Worm (Caenorhabditis elegans) whole organism, dauer: Measurements from ENCODE around the gene F35C5.3.

ENCODE experiments used
- unc-62 ChIP-seq: sonication (generic microtip); optimal IDR thresholded peaks from 2 replicates; lab custom pipeline; 2017; ENCODE audit warnings: missing biosample characterization, missing genetic modification reagents, missing genetic modification characterization

F35C5.3 gene

ce11 chrII:12888471-12888870, at the start of gene F35C5.3:
Gene F35C5.3 (plus strand): TSS chrII:12888771.
- no peak for TF ChIP-seq unc-62

DNA sequence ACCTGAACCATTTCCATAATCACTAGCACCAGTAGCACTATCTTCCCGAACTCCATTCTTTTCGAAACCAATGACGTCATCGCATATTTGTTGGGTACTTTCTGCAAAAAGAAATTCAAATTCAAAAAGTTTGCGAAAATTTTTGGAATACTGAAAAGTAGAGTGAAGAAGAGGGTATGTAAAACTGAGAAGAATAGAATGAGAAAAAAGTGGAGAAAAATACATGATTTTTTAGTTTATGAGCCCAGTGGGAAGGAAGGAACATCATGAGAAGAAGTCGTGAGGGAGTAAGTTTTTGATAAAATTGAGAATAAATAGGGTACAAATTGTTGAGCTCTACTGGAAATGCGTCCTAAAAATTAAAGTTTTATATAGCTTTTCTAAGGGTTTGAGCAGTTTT, 48.5 kb upstream of the F35C5.3 start, which contains the start of gene lgc-35:
Gene lgc-35, minus strand, starts transcription at position 101 of the 400 bp plus-strand sequence.
- TF ChIP-seq unc-62 = no peak

- TF ChIP-seq unc-62 = no peak
Observed at ce11 chrII:12847736-12848135, 40.8 kb upstream of the F35C5.3 start, which contains the start of gene pes-10. Gene pes-10 (minus strand): TSS chrII:12847836.

DNA sequence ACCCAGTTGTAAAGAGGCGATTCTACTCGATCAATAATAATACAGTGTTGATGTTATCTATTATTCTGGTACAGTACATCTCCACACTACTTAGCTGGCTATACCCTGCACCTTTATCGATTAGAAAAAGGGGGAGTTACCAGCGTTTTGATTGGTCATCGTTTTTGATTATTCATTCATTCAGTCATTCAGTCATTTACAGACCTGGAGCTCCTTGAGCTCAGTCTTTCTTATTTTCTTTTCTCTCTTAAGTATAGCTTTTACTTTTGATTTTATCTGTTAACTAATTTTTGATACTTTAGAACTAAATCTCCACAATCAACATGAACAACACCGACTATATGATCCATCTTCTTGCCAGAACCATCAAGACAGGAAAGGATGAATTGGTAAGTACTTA, 38.4 kb upstream of the F35C5.3 start, which contains the start of gene Y46G5A.28:
Gene Y46G5A.28, plus strand, starts transcription at position 301 of the 400 bp plus-strand sequence.
- no peak for TF ChIP-seq unc-62

ce11 chrII:12855900-12856299, 32.7 kb upstream of the F35C5.3 start, which contains the start of gene Y46G5A.29:
Gene Y46G5A.29 (plus strand): TSS chrII:12856200.
- no peak for TF ChIP-seq unc-62

- no peak for TF ChIP-seq unc-62
Observed at ce11 chrII:12865604-12866003, 23.0 kb upstream of the F35C5.3 start, which contains the start of gene snf-5. Gene snf-5 (minus strand): TSS chrII:12865785.

- no peak for TF ChIP-seq unc-62
Observed at ce11 chrII:12866079-12866478, 22.5 kb upstream of the F35C5.3 start.

DNA sequence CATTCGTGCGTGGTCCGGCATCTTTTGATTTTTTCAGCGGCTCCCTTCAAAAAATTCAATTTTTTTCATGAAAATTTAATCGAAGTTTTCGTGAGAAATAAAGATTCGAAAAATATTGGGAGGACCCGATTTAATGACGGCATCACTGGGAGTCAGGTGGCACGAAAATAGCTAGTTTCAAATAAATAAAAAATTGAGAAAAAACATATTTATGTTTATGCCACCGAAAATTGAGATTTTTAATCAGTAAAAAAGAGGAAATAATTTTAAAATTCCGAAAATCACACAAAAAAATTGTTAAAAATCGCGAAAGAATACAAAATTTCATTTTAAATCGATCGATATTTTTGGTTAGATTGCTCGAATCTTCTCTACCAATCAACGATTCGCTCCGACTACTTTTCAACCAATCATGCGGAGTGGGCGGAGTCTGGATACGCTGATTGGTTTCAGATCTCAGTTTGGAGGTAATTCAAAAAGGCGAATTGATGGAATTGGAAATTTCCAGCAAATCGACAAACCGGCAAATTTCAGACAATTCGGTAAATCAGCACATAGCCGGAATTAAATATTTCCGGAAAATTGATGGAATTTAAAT, 10.4 kb upstream of the F35C5.3 start, which contains the start of gene gsy-1:
Gene gsy-1, minus strand, starts transcription at position 51 of the 598 bp plus-strand sequence.
- TF ChIP-seq unc-62 = no peak

ce11 chrII:12878697-12879096, 9.9 kb upstream of the F35C5.3 start:
- no peak for TF ChIP-seq unc-62

DNA sequence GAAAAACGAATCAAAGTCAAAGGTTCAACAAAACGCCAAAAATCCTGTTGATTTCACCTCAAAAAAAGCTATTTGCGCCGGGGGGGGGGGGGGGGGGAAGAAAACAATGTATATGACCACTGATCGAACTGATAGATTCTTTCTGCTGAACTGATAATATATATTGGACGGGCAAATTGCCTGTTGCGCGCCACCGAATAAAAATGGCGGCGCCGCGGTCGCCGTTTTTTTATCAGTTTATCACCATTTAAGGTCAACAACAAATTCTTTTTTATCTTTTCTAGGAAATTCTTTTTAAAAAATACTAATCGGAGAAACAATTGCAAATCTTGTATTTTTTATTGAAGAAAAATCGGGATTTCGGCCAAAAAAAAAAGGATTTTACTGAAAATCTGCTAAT, 8.8 kb upstream of the F35C5.3 start:
- no peak for TF ChIP-seq unc-62

DNA sequence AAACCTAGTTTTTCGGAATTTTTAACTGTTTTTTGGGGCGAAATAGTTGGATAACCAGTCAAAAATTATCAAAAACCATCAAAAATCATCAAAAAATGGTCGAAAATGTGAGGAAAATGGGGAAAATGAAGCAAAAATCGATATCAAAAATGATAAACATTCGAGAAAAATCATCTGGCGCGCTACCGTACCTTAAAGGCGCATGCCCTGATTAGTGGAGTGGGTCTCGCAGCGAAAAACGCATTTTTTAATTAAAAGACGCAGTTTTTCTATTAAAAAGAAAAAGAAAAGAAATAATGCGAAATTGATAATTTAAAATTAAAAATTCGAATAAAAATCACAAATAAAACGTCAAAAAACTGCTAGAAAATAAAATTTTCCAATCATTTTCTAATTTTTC, 8.2 kb upstream of the F35C5.3 start, which contains the start of gene F35C5.1:
Gene F35C5.1, plus strand, starts transcription at position 399 of the 400 bp plus-strand sequence.
- no peak for TF ChIP-seq unc-62

DNA sequence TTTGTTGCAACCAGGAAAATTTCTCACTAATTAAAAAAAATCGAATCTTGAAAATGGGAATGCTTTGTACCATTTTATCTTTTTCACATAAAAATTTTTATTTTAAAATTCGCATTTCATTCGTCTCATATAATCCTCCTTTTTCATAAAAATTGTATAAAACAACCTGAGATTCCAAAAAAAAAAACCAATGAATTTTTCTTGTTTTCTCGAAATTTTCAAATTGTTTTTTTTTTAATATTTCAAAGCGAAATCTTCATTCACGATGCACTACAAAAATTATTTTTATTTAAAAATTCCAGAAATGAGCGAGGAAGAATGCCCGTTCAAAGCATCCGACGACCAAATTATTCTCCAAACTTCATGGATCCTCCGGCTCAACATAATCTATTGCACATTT, 3.6 kb upstream of the F35C5.3 start, which contains the start of gene sra-14:
Gene sra-14, plus strand, starts transcription at position 301 of the 400 bp plus-strand sequence.
- no peak for TF ChIP-seq unc-62

DNA sequence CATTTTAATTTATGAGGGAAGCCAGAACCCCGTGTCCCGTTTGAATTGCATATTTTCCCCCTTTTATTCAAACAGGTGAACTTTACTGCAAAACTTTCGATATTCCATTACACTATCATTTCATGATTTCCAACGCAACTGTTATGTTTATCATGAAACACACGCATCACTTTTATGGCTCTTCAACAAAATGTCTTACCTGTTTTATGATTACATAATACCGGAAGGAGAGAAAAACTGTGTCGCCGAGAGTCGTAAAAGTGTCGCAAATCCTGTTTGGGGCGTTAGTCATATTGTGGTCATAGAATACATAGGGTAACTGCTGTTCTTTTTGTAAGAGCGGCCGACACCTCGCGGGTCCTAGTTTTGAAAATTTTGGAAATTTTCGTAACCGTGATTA, 3.8 kb downstream of the F35C5.3 start:
- TF ChIP-seq unc-62 = no peak

- no peak for TF ChIP-seq unc-62
Observed at ce11 chrII:12895078-12895670, 6.6 kb downstream of the F35C5.3 start, which contains the start of the genes clec-62 and clec-63. Gene clec-62 (minus strand): TSS chrII:12895128. Gene clec-63 (plus strand): TSS chrII:12895638.

- TF ChIP-seq unc-62 = no peak
Observed at ce11 chrII:12896666-12897065, 8.1 kb downstream of the F35C5.3 start.

DNA sequence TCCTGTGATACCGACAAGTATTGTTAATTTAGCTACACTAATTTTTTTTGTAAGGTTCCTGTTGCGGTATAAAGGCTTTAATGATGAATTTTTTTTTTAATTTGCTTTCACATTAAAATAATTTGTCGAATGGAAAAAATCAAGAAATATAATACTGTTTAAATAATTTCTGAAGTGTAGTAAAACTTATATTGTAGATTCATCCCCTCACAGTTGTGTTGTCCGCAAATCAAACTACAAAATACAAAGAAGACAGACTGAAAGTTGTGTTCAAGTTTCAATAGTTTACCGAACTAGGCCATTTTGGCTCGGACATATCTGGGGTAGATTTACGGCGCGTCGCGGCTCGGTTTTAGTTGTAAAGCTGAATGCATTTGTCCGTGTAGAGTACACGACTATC, 8.8 kb downstream of the F35C5.3 start:
- no peak for TF ChIP-seq unc-62

ce11 chrII:12897942-12898341, 9.4 kb downstream of the F35C5.3 start, which contains the start of gene clec-64:
Gene clec-64 (plus strand): TSS chrII:12898242.
- TF ChIP-seq unc-62 = no peak

DNA sequence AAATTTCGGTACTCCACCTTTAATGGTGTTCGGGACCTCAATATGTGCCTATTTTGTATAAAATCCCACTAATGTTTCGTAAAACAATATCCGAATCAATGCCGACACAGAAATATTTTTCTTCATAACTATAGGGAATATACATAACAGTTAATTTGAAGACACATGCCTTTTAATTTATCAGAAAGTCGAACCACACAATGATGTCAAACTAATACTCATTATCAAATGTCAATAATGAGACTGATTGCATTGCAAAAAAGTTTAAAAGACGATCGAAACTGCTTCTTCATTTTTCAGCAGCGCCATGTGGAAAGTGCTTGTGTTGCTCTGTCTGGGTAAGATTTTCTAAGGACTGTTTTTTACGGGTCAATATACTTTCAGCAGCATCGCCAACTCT, 12.5 kb downstream of the F35C5.3 start, which contains the start of gene clec-65:
Gene clec-65, plus strand, starts transcription at position 301 of the 400 bp plus-strand sequence.
- no peak for TF ChIP-seq unc-62
